Worm (Caenorhabditis elegans) whole organism, L1 larva: ENCODE data around the gene srab-3.

Experiments used
- C16A3.4 ChIP-seq: fragments of 150-350 bp; optimal IDR thresholded peaks from 2 replicates; lab custom pipeline; 2014; ENCODE audit warnings: missing biosample characterization, missing genetic modification characterization
- F16B12.6 ChIP-seq: fragments of 150-350 bp; optimal IDR thresholded peaks from 2 replicates; lab custom pipeline; 2014; ENCODE audit warnings: missing biosample characterization, missing genetic modification characterization
- Y116A8C.19 ChIP-seq: sonication (generic microtip); optimal IDR thresholded peaks from 2 replicates; lab custom pipeline; 2016; ENCODE audit warnings: missing compliant biosample characterization, missing genetic modification characterization, borderline replicate concordance
- aha-1 ChIP-seq: fragments of 150-350 bp; optimal IDR thresholded peaks from 2 replicates; lab custom pipeline; 2014; ENCODE audit warnings: missing biosample characterization, missing genetic modification characterization
- alr-1 ChIP-seq: fragments of 200-800 bp; sonication (Bioruptor generic); optimal IDR thresholded peaks from 2 replicates; lab custom pipeline; 2018; ENCODE audit warnings: borderline replicate concordance, mild to moderate bottlenecking, missing genetic modification characterization, missing compliant biosample characterization
- aly-2 ChIP-seq: fragments of 150-350 bp; optimal IDR thresholded peaks from 2 replicates; lab custom pipeline; 2014; ENCODE audit warnings: missing biosample characterization, missing genetic modification characterization
- ama-1 ChIP-seq: fragments of 150-350 bp; optimal IDR thresholded peaks from 2 replicates; lab custom pipeline; 2014
- ceh-63 ChIP-seq: fragments of 200-800 bp; sonication (Bioruptor generic); optimal IDR thresholded peaks from 2 replicates; lab custom pipeline; 2018; ENCODE audit warnings: mild to moderate bottlenecking, missing genetic modification characterization, missing compliant biosample characterization
- ceh-90 ChIP-seq: sonication (generic microtip); optimal IDR thresholded peaks from 2 replicates; lab custom pipeline; 2016; ENCODE audit warnings: missing genetic modification characterization, missing compliant biosample characterization
- ces-1 ChIP-seq: fragments of 150-350 bp; optimal IDR thresholded peaks from 2 replicates; lab custom pipeline; 2014; ENCODE audit warnings: missing biosample characterization, missing genetic modification reagents, missing genetic modification characterization
- dsc-1 ChIP-seq: sonication (generic microtip); optimal IDR thresholded peaks from 2 replicates; lab custom pipeline; 2016; ENCODE audit warnings: mild to moderate bottlenecking, missing genetic modification characterization, missing compliant biosample characterization
- efl-1 ChIP-seq, 4 experiments: fragments of 150-350 bp; optimal IDR thresholded peaks in 3 of 4; peaks in 1 of 4; 1 replicate in 1 of 4; 2 replicates in 3 of 4; lab custom pipeline; 2014; ENCODE audit warnings: missing biosample characterization in 2 of 4, missing genetic modification characterization in 2 of 4, missing genetic modification reagents in 2 of 4
- efl-3 ChIP-seq: fragments of 200-800 bp; sonication (Bioruptor generic); optimal IDR thresholded peaks from 2 replicates; lab custom pipeline; 2018; ENCODE audit warnings: mild to moderate bottlenecking, missing genetic modification characterization, missing compliant biosample characterization
- egl-13 ChIP-seq: sonication (generic microtip); optimal IDR thresholded peaks from 2 replicates; lab custom pipeline; 2016; ENCODE audit warnings: missing genotype, missing genetic modification reagents, missing genetic modification characterization, missing compliant biosample characterization
- elt-2 ChIP-seq: sonication (generic microtip); optimal IDR thresholded peaks from 2 replicates; lab custom pipeline; 2016; ENCODE audit warnings: missing genetic modification characterization, mild to moderate bottlenecking, inconsistent platforms, missing compliant biosample characterization, missing genetic modification reagents
- elt-3 ChIP-seq, 6 experiments: fragments of 150-350 bp in 1 of 6; sonication (generic microtip); optimal IDR thresholded peaks; 2 replicates each; lab custom pipeline; 2017 to 2018; ENCODE audit warnings: missing biosample characterization in 6 of 6, missing genetic modification characterization in 6 of 6, inconsistent platforms in 1 of 6
- fkh-4 ChIP-seq: sonication (generic microtip); optimal IDR thresholded peaks from 2 replicates; lab custom pipeline; 2016; ENCODE audit warnings: missing compliant biosample characterization, missing genetic modification characterization, borderline replicate concordance
- fkh-8 ChIP-seq: sonication (generic microtip); optimal IDR thresholded peaks from 2 replicates; lab custom pipeline; 2016; ENCODE audit warnings: mild to moderate bottlenecking, missing genetic modification characterization, missing compliant biosample characterization
- fos-1 ChIP-seq: fragments of 150-350 bp; optimal IDR thresholded peaks from 2 replicates; lab custom pipeline; 2014; ENCODE audit warnings: missing biosample characterization, missing genetic modification characterization
- grh-1 ChIP-seq: fragments of 200-800 bp; sonication (Bioruptor generic); IDR thresholded peaks from 2 replicates; pipeline ENCODE4 v1.3.6; 2022; ENCODE audit warnings: missing genetic modification reagents, missing genetic modification characterization, missing compliant biosample characterization
- hlh-17 ChIP-seq: fragments of 200-800 bp; sonication (Bioruptor generic); optimal IDR thresholded peaks from 2 replicates; lab custom pipeline; 2018; ENCODE audit warnings: missing genetic modification characterization, mild to moderate bottlenecking, missing compliant biosample characterization, moderate library complexity, borderline replicate concordance
- hlh-4 ChIP-seq: sonication (generic microtip); optimal IDR thresholded peaks from 2 replicates; lab custom pipeline; 2016; ENCODE audit warnings: mild to moderate bottlenecking, missing genetic modification characterization, missing compliant biosample characterization
- hpl-2 ChIP-seq: fragments of 150-350 bp; optimal IDR thresholded peaks from 2 replicates; lab custom pipeline; 2014; ENCODE audit warnings: missing biosample characterization, missing genetic modification reagents, missing genetic modification characterization
- irx-1 ChIP-seq: sonication (generic microtip); optimal IDR thresholded peaks from 2 replicates; lab custom pipeline; 2016; ENCODE audit warnings: missing genetic modification characterization, missing compliant biosample characterization
- lin-13 ChIP-seq: fragments of 150-350 bp; optimal IDR thresholded peaks from 2 replicates; lab custom pipeline; 2014; ENCODE audit warnings: missing biosample characterization, missing genetic modification reagents, missing genetic modification characterization
- lin-14 ChIP-seq: fragments of 200-800 bp; sonication (Bioruptor generic); optimal IDR thresholded peaks from 2 replicates; lab custom pipeline; 2018; ENCODE audit warnings: mild to moderate bottlenecking, missing genetic modification characterization, moderate library complexity, missing compliant biosample characterization
- lin-15B ChIP-seq: fragments of 150-350 bp; sonication (generic microtip); optimal IDR thresholded peaks from 3 replicates; lab custom pipeline; 2014; ENCODE audit warnings: missing biosample characterization, missing genetic modification characterization
- lin-35 ChIP-seq, 2 experiments: fragments of 150-350 bp; optimal IDR thresholded peaks; 2 replicates each; lab custom pipeline; 2014; ENCODE audit warnings: missing biosample characterization in 2 of 2, missing genetic modification characterization in 2 of 2, missing genetic modification reagents in 2 of 2
- mef-2 ChIP-seq: fragments of 150-350 bp; optimal IDR thresholded peaks from 2 replicates; lab custom pipeline; 2014; ENCODE audit warnings: missing biosample characterization, missing genetic modification characterization
- nhr-12 ChIP-seq: sonication (generic microtip); optimal IDR thresholded peaks from 2 replicates; lab custom pipeline; 2017; ENCODE audit warnings: missing biosample characterization, missing genetic modification characterization
- nhr-19 ChIP-seq: fragments of 200-800 bp; sonication (Bioruptor generic); conservative IDR thresholded peaks from 2 replicates; pipeline ENCODE4 v1.3.6; 2022; ENCODE audit warnings: missing genetic modification characterization, missing compliant biosample characterization
- nhr-20 ChIP-seq: sonication (generic microtip); optimal IDR thresholded peaks from 2 replicates; lab custom pipeline; 2016; ENCODE audit warnings: mild to moderate bottlenecking, missing genetic modification characterization, missing compliant biosample characterization
- nhr-237 ChIP-seq: fragments of 150-350 bp; optimal IDR thresholded peaks from 2 replicates; lab custom pipeline; 2014; ENCODE audit warnings: missing biosample characterization, missing genetic modification characterization
- nhr-28 ChIP-seq: fragments of 150-350 bp; optimal IDR thresholded peaks from 2 replicates; lab custom pipeline; 2014; ENCODE audit warnings: missing biosample characterization, missing genetic modification characterization
- nhr-47 ChIP-seq: sonication (generic microtip); optimal IDR thresholded peaks from 2 replicates; lab custom pipeline; 2016; ENCODE audit warnings: mild to moderate bottlenecking, missing genetic modification characterization, moderate library complexity, missing compliant biosample characterization
- nhr-71 ChIP-seq: sonication (generic microtip); optimal IDR thresholded peaks from 2 replicates; lab custom pipeline; 2016; ENCODE audit warnings: mild to moderate bottlenecking, missing genetic modification characterization, moderate library complexity, missing compliant biosample characterization
- nhr-76 ChIP-seq: sonication (generic microtip); optimal IDR thresholded peaks from 2 replicates; lab custom pipeline; 2017; ENCODE audit warnings: missing biosample characterization, missing genetic modification characterization
- nhr-77 ChIP-seq: fragments of 150-350 bp; optimal IDR thresholded peaks from 2 replicates; lab custom pipeline; 2014; ENCODE audit warnings: missing biosample characterization, missing genetic modification characterization
- nhr-90 ChIP-seq: sonication (generic microtip); optimal IDR thresholded peaks from 2 replicates; lab custom pipeline; 2016; ENCODE audit warnings: mild to moderate bottlenecking, missing genetic modification characterization, missing compliant biosample characterization; ENCODE audit not compliant: poor library complexity
- pag-3 ChIP-seq: sonication (generic microtip); optimal IDR thresholded peaks from 2 replicates; lab custom pipeline; 2017; ENCODE audit warnings: missing genetic modification characterization, mild to moderate bottlenecking, missing compliant biosample characterization, antibody characterized with exemption, borderline replicate concordance; ENCODE audit not compliant: insufficient read depth
- pqm-1 ChIP-seq: sonication (generic microtip); optimal IDR thresholded peaks from 3 replicates; lab custom pipeline; 2017; ENCODE audit warnings: missing biosample characterization, missing genetic modification characterization
- skn-1 ChIP-seq: fragments of 150-350 bp; optimal IDR thresholded peaks from 2 replicates; lab custom pipeline; 2014; ENCODE audit warnings: missing biosample characterization, missing genetic modification characterization
- snpc-4 ChIP-seq: fragments of 150-350 bp; optimal IDR thresholded peaks from 2 replicates; lab custom pipeline; 2014; ENCODE audit warnings: missing biosample characterization, missing genetic modification characterization
- snu-23 ChIP-seq: sonication (generic microtip); optimal IDR thresholded peaks from 2 replicates; lab custom pipeline; 2016; ENCODE audit warnings: missing genetic modification characterization, missing compliant biosample characterization
- sup-37 ChIP-seq: fragments of 200-800 bp; sonication (Bioruptor generic); optimal IDR thresholded peaks from 2 replicates; lab custom pipeline; 2018; ENCODE audit warnings: mild to moderate bottlenecking, missing genetic modification characterization, missing compliant biosample characterization
- swsn-7 ChIP-seq: sonication (generic microtip); optimal IDR thresholded peaks from 2 replicates; lab custom pipeline; 2016; ENCODE audit warnings: missing genetic modification characterization, missing compliant biosample characterization
- tlp-1 ChIP-seq: fragments of 150-350 bp; optimal IDR thresholded peaks from 2 replicates; lab custom pipeline; 2014; ENCODE audit warnings: missing biosample characterization, missing genetic modification characterization
- unc-30 ChIP-seq: sonication (generic microtip); optimal IDR thresholded peaks from 2 replicates; lab custom pipeline; 2017; ENCODE audit warnings: missing biosample characterization, missing genetic modification characterization
- unc-62 ChIP-seq: fragments of 150-350 bp; optimal IDR thresholded peaks from 2 replicates; lab custom pipeline; 2014; ENCODE audit warnings: missing biosample characterization, missing genetic modification reagents, missing genetic modification characterization
- vab-15 ChIP-seq: sonication (generic microtip); optimal IDR thresholded peaks from 2 replicates; lab custom pipeline; 2017; ENCODE audit warnings: missing genotype, mild to moderate bottlenecking, missing genetic modification characterization, missing compliant biosample characterization
- zag-1 ChIP-seq: fragments of 150-350 bp; optimal IDR thresholded peaks from 2 replicates; lab custom pipeline; 2014; ENCODE audit warnings: missing biosample characterization, missing genetic modification characterization
- zip-4 ChIP-seq: fragments of 200-800 bp; sonication (Bioruptor generic); optimal IDR thresholded peaks from 2 replicates; lab custom pipeline; 2018; ENCODE audit warnings: mild to moderate bottlenecking, missing genetic modification characterization, moderate library complexity, missing compliant biosample characterization
- ztf-4 ChIP-seq: fragments of 150-350 bp; optimal IDR thresholded peaks from 2 replicates; lab custom pipeline; 2014; ENCODE audit warnings: missing biosample characterization, missing genetic modification characterization

The srab-3 gene

ce11 chrV:5080853-5081338 lies 26.8 kb downstream of the srab-3 start, which contains the start of gene Y58A7A.3:
Gene Y58A7A.3, minus strand, starts transcription at chrV:5080903.
- TF ChIP-seq nhr-19 (GFP tag; lab: Robert Waterston, UW): peak; percentile 19; the same call in 1 of the 2 replicates
- TF ChIP-seq nhr-47 (tag; lab: Kevin White, UChicago): peak; percentile 31
- TF ChIP-seq skn-1 (tag; lab: Kevin White, UChicago): peak; percentile 93
- no peak for TF ChIP-seq unc-62 (GFP tag; lab: Kevin White, UChicago)
- no peak for TF ChIP-seq snpc-4 (tag; lab: Kevin White, UChicago)
- TF ChIP-seq ceh-90 (tag; lab: Kevin White, UChicago): no peak
- no peak for TF ChIP-seq lin-15B (tag; lab: Kevin White, UChicago)
- no peak for TF ChIP-seq nhr-76 (tag; lab: Kevin White, UChicago)
- no peak for TF ChIP-seq vab-15 (tag; lab: Kevin White, UChicago)
- peak; percentile 64 for TF ChIP-seq hpl-2 (GFP tag; lab: Kevin White, UChicago)
- no peak for TF ChIP-seq hlh-4 (tag; lab: Kevin White, UChicago)
- TF ChIP-seq egl-13 (tag; lab: Kevin White, UChicago): no peak
- TF ChIP-seq nhr-90 (tag; lab: Kevin White, UChicago): peak; percentile 51
- no peak for TF ChIP-seq fkh-4 (tag; lab: Kevin White, UChicago)
- TF ChIP-seq elt-2 (tag; lab: Kevin White, UChicago): no peak
- TF ChIP-seq nhr-20 (tag; lab: Kevin White, UChicago): peak; percentile 11
- TF ChIP-seq efl-3 (GFP tag; lab: Kevin White, UChicago): no peak
- TF ChIP-seq pag-3 (tag; lab: Kevin White, UChicago): no peak
- no peak for TF ChIP-seq nhr-12 (tag; lab: Kevin White, UChicago)
- no peak for TF ChIP-seq unc-30 (tag; lab: Kevin White, UChicago)
- TF ChIP-seq zag-1 (tag; lab: Kevin White, UChicago): no peak
- no peak for TF ChIP-seq aly-2 (tag; lab: Kevin White, UChicago)
- TF ChIP-seq ces-1 (GFP tag; lab: Kevin White, UChicago): no peak
- TF ChIP-seq aha-1 (tag; lab: Kevin White, UChicago): no peak
- no peak for TF ChIP-seq sup-37
- TF ChIP-seq snu-23 (GFP tag; lab: Kevin White, UChicago): peak; percentile 49
- TF ChIP-seq grh-1 (GFP tag; lab: Robert Waterston, UW): no peak
- peak; percentile 31 for TF ChIP-seq swsn-7 (tag; lab: Kevin White, UChicago)
- no peak for TF ChIP-seq alr-1 (tag; lab: Kevin White, UChicago)
- TF ChIP-seq elt-3 (tag; optimal IDR thresholded peaks at IDR 0.05; lab: Kevin White, UChicago): peak in 2 of 6 experiments; percentile 57 to 60
- TF ChIP-seq pqm-1 (tag; lab: Kevin White, UChicago): no peak
- peak; percentile 63 for TF ChIP-seq nhr-71 (tag; lab: Kevin White, UChicago)
- peak in 1 of 2 experiments; percentile 71 for TF ChIP-seq lin-35 (GFP tag; optimal IDR thresholded peaks at IDR 0.05; lab: Kevin White, UChicago)
- TF ChIP-seq dsc-1 (tag; lab: Kevin White, UChicago): no peak
- TF ChIP-seq lin-13: no peak
- TF ChIP-seq irx-1 (tag; lab: Kevin White, UChicago): peak; percentile 31
- peak; percentile 96 for TF ChIP-seq zip-4 (GFP tag; lab: Kevin White, UChicago)
- TF ChIP-seq lin-14 (GFP tag; lab: Kevin White, UChicago): peak; percentile 77
- TF ChIP-seq mef-2 (tag; lab: Kevin White, UChicago): no peak
- peak; percentile 37 for TF ChIP-seq C16A3.4
- TF ChIP-seq tlp-1 (tag; lab: Kevin White, UChicago): no peak
- TF ChIP-seq nhr-237: peak; percentile 61
- TF ChIP-seq ztf-4 (tag; lab: Kevin White, UChicago): no peak
- peak; percentile 20 for TF ChIP-seq F16B12.6
- no peak for TF ChIP-seq ama-1
- TF ChIP-seq ceh-63 (GFP tag; lab: Kevin White, UChicago): no peak
- no peak for TF ChIP-seq hlh-17 (GFP tag; lab: Kevin White, UChicago)
- no peak for TF ChIP-seq nhr-77 (tag; lab: Kevin White, UChicago)
- no peak for TF ChIP-seq Y116A8C.19
- peak; percentile 36 to 60 for TF ChIP-seq efl-1 (optimal IDR thresholded peaks at IDR 0.05; lab: Kevin White, UChicago)
- TF ChIP-seq efl-1 (GFP tag; optimal IDR thresholded peaks at IDR 0.05 in 1 of 2; lab: Kevin White, UChicago): peak in 1 of 2 experiments; percentile 39
- no peak for TF ChIP-seq nhr-28 (tag; lab: Kevin White, UChicago)
- no peak for TF ChIP-seq fkh-8 (tag; lab: Kevin White, UChicago)
- TF ChIP-seq fos-1 (tag; lab: Kevin White, UChicago): peak; percentile 28
